Worm (Caenorhabditis elegans) whole organism, L1 larva: Measurements from ENCODE around the gene srz-38.

Experiments used
- C04F5.9 ChIP-seq: sonication (generic microtip); optimal IDR thresholded peaks from 2 replicates; lab custom pipeline; 2016; ENCODE audit warnings: missing genetic modification characterization, missing compliant biosample characterization
- C16A3.4 ChIP-seq: fragments of 150-350 bp; optimal IDR thresholded peaks from 2 replicates; lab custom pipeline; 2014; ENCODE audit warnings: missing biosample characterization, missing genetic modification characterization
- C34B4.2 ChIP-seq: sonication (generic microtip); optimal IDR thresholded peaks from 2 replicates; lab custom pipeline; 2017; ENCODE audit warnings: mild to moderate bottlenecking, missing genetic modification characterization, missing compliant biosample characterization
- aha-1 ChIP-seq: fragments of 150-350 bp; optimal IDR thresholded peaks from 2 replicates; lab custom pipeline; 2014; ENCODE audit warnings: missing biosample characterization, missing genetic modification characterization
- ceh-8 ChIP-seq: fragments of 200-800 bp; sonication (Bioruptor generic); optimal IDR thresholded peaks from 2 replicates; lab custom pipeline; 2018; ENCODE audit warnings: mild to moderate bottlenecking, missing genetic modification characterization, moderate library complexity, missing compliant biosample characterization
- ceh-88 ChIP-seq: fragments of 200-800 bp; sonication (Bioruptor generic); IDR thresholded peaks from 2 replicates; pipeline ENCODE4 v1.3.6; 2022; ENCODE audit warnings: missing genetic modification characterization, missing compliant biosample characterization
- efl-1 ChIP-seq, 4 experiments: fragments of 150-350 bp; optimal IDR thresholded peaks in 3 of 4; peaks in 1 of 4; 1 replicate in 1 of 4; 2 replicates in 3 of 4; lab custom pipeline; 2014; ENCODE audit warnings: missing biosample characterization in 2 of 4, missing genetic modification characterization in 2 of 4, missing genetic modification reagents in 2 of 4
- efl-3 ChIP-seq: fragments of 200-800 bp; sonication (Bioruptor generic); optimal IDR thresholded peaks from 2 replicates; lab custom pipeline; 2018; ENCODE audit warnings: mild to moderate bottlenecking, missing genetic modification characterization, missing compliant biosample characterization
- egl-13 ChIP-seq: sonication (generic microtip); optimal IDR thresholded peaks from 2 replicates; lab custom pipeline; 2016; ENCODE audit warnings: missing genotype, missing genetic modification reagents, missing genetic modification characterization, missing compliant biosample characterization
- elt-2 ChIP-seq: sonication (generic microtip); optimal IDR thresholded peaks from 2 replicates; lab custom pipeline; 2016; ENCODE audit warnings: missing genetic modification characterization, mild to moderate bottlenecking, inconsistent platforms, missing compliant biosample characterization, missing genetic modification reagents
- fos-1 ChIP-seq: fragments of 150-350 bp; optimal IDR thresholded peaks from 2 replicates; lab custom pipeline; 2014; ENCODE audit warnings: missing biosample characterization, missing genetic modification characterization
- grh-1 ChIP-seq: fragments of 200-800 bp; sonication (Bioruptor generic); IDR thresholded peaks from 2 replicates; pipeline ENCODE4 v1.3.6; 2022; ENCODE audit warnings: missing genetic modification reagents, missing genetic modification characterization, missing compliant biosample characterization
- hpl-2 ChIP-seq: fragments of 150-350 bp; optimal IDR thresholded peaks from 2 replicates; lab custom pipeline; 2014; ENCODE audit warnings: missing biosample characterization, missing genetic modification reagents, missing genetic modification characterization
- irx-1 ChIP-seq: sonication (generic microtip); optimal IDR thresholded peaks from 2 replicates; lab custom pipeline; 2016; ENCODE audit warnings: missing genetic modification characterization, missing compliant biosample characterization
- lin-14 ChIP-seq: fragments of 200-800 bp; sonication (Bioruptor generic); optimal IDR thresholded peaks from 2 replicates; lab custom pipeline; 2018; ENCODE audit warnings: mild to moderate bottlenecking, missing genetic modification characterization, moderate library complexity, missing compliant biosample characterization
- lin-15B ChIP-seq: fragments of 150-350 bp; sonication (generic microtip); optimal IDR thresholded peaks from 3 replicates; lab custom pipeline; 2014; ENCODE audit warnings: missing biosample characterization, missing genetic modification characterization
- lin-35 ChIP-seq, 2 experiments: fragments of 150-350 bp; optimal IDR thresholded peaks; 2 replicates each; lab custom pipeline; 2014; ENCODE audit warnings: missing biosample characterization in 2 of 2, missing genetic modification characterization in 2 of 2, missing genetic modification reagents in 2 of 2
- lsy-2 ChIP-seq, 2 experiments: fragments of 150-350 bp; optimal IDR thresholded peaks; 2 replicates each; lab custom pipeline; 2014; ENCODE audit warnings: missing biosample characterization in 2 of 2, missing genetic modification characterization in 2 of 2
- mdl-1 ChIP-seq, 2 experiments: fragments of 150-350 bp; optimal IDR thresholded peaks; 2 replicates each; lab custom pipeline; 2014 to 2017; ENCODE audit warnings: missing biosample characterization in 2 of 2, missing genetic modification characterization in 2 of 2, inconsistent platforms in 1 of 2
- nhr-20 ChIP-seq: sonication (generic microtip); optimal IDR thresholded peaks from 2 replicates; lab custom pipeline; 2016; ENCODE audit warnings: mild to moderate bottlenecking, missing genetic modification characterization, missing compliant biosample characterization
- nhr-237 ChIP-seq: fragments of 150-350 bp; optimal IDR thresholded peaks from 2 replicates; lab custom pipeline; 2014; ENCODE audit warnings: missing biosample characterization, missing genetic modification characterization
- nhr-76 ChIP-seq: sonication (generic microtip); optimal IDR thresholded peaks from 2 replicates; lab custom pipeline; 2017; ENCODE audit warnings: missing biosample characterization, missing genetic modification characterization
- nhr-77 ChIP-seq: fragments of 150-350 bp; optimal IDR thresholded peaks from 2 replicates; lab custom pipeline; 2014; ENCODE audit warnings: missing biosample characterization, missing genetic modification characterization
- nhr-84 ChIP-seq: sonication (generic microtip); optimal IDR thresholded peaks from 2 replicates; lab custom pipeline; 2017; ENCODE audit warnings: missing biosample characterization, missing genetic modification characterization
- nhr-85 ChIP-seq: sonication (generic microtip); peaks from one replicate; lab custom pipeline; 2016; ENCODE audit warnings: missing genetic modification characterization, inconsistent platforms, missing compliant biosample characterization
- pag-3 ChIP-seq: sonication (generic microtip); optimal IDR thresholded peaks from 2 replicates; lab custom pipeline; 2017; ENCODE audit warnings: missing genetic modification characterization, mild to moderate bottlenecking, missing compliant biosample characterization, antibody characterized with exemption, borderline replicate concordance; ENCODE audit not compliant: insufficient read depth
- pax-3 ChIP-seq: fragments of 200-800 bp; sonication (Bioruptor generic); optimal IDR thresholded peaks from 2 replicates; lab custom pipeline; 2018; ENCODE audit warnings: mild to moderate bottlenecking, missing genetic modification characterization, moderate library complexity, missing compliant biosample characterization
- rnt-1 ChIP-seq: sonication (generic microtip); optimal IDR thresholded peaks from 2 replicates; lab custom pipeline; 2016; ENCODE audit warnings: mild to moderate bottlenecking, missing genetic modification characterization, moderate library complexity, missing compliant biosample characterization
- snpc-4 ChIP-seq: fragments of 150-350 bp; optimal IDR thresholded peaks from 2 replicates; lab custom pipeline; 2014; ENCODE audit warnings: missing biosample characterization, missing genetic modification characterization
- snu-23 ChIP-seq: sonication (generic microtip); optimal IDR thresholded peaks from 2 replicates; lab custom pipeline; 2016; ENCODE audit warnings: missing genetic modification characterization, missing compliant biosample characterization
- sptf-1 ChIP-seq: fragments of 150-350 bp; optimal IDR thresholded peaks from 2 replicates; lab custom pipeline; 2014; ENCODE audit warnings: missing biosample characterization, missing genetic modification characterization
- tbx-2 ChIP-seq: sonication (generic microtip); optimal IDR thresholded peaks from 2 replicates; lab custom pipeline; 2016; ENCODE audit warnings: missing genetic modification characterization, missing compliant biosample characterization
- unc-30 ChIP-seq: sonication (generic microtip); optimal IDR thresholded peaks from 2 replicates; lab custom pipeline; 2017; ENCODE audit warnings: missing biosample characterization, missing genetic modification characterization
- unc-62 ChIP-seq: fragments of 150-350 bp; optimal IDR thresholded peaks from 2 replicates; lab custom pipeline; 2014; ENCODE audit warnings: missing biosample characterization, missing genetic modification reagents, missing genetic modification characterization
- vab-15 ChIP-seq: sonication (generic microtip); optimal IDR thresholded peaks from 2 replicates; lab custom pipeline; 2017; ENCODE audit warnings: missing genotype, mild to moderate bottlenecking, missing genetic modification characterization, missing compliant biosample characterization
- xbp-1 ChIP-seq: sonication (generic microtip); optimal IDR thresholded peaks from 2 replicates; lab custom pipeline; 2016; ENCODE audit warnings: missing genetic modification characterization, missing compliant biosample characterization
- zag-1 ChIP-seq: fragments of 150-350 bp; optimal IDR thresholded peaks from 2 replicates; lab custom pipeline; 2014; ENCODE audit warnings: missing biosample characterization, missing genetic modification characterization
- zip-4 ChIP-seq: fragments of 200-800 bp; sonication (Bioruptor generic); optimal IDR thresholded peaks from 2 replicates; lab custom pipeline; 2018; ENCODE audit warnings: mild to moderate bottlenecking, missing genetic modification characterization, moderate library complexity, missing compliant biosample characterization
- ztf-11 ChIP-seq, 2 experiments: sonication (generic microtip); optimal IDR thresholded peaks; 2 replicates each; lab custom pipeline; 2016 to 2017; ENCODE audit warnings: missing genetic modification characterization in 2 of 2, missing biosample characterization in 1 of 2, missing compliant biosample characterization in 1 of 2
- ztf-4 ChIP-seq: fragments of 150-350 bp; optimal IDR thresholded peaks from 2 replicates; lab custom pipeline; 2014; ENCODE audit warnings: missing biosample characterization, missing genetic modification characterization

srz-38 gene

ce11 chrIV:16364581-16364980, 29.4 kb downstream of the srz-38 start:
- TF ChIP-seq mdl-1 (tag; optimal IDR thresholded peaks at IDR 0.05; lab: Kevin White, UChicago) (no peak), C16A3.4 (tag; lab: Kevin White, UChicago) (no peak), nhr-85 (tag; lab: Kevin White, UChicago) (no peak), pag-3 (tag; lab: Kevin White, UChicago) (no peak), fos-1 (no peak), nhr-237 (tag; lab: Kevin White, UChicago) (no peak), lin-35 (GFP tag; optimal IDR thresholded peaks at IDR 0.05; lab: Kevin White, UChicago) (no peak), ztf-4 (tag; lab: Kevin White, UChicago) (no peak)

ce11 chrIV:16370592-16370991, 35.5 kb downstream of the srz-38 start:
- no peak for TF ChIP-seq efl-1 (optimal IDR thresholded peaks at IDR 0.05; lab: Kevin White, UChicago)
- peak in 1 of 2 experiments; percentile 79 for TF ChIP-seq efl-1 (GFP tag; optimal IDR thresholded peaks at IDR 0.05 in 1 of 2; lab: Kevin White, UChicago)
- TF ChIP-seq irx-1 (tag; lab: Kevin White, UChicago), result no peak
- no peak for TF ChIP-seq C34B4.2 (tag; lab: Kevin White, UChicago)
- TF ChIP-seq xbp-1 (tag; lab: Kevin White, UChicago), result no peak
- TF ChIP-seq ztf-11 (tag; optimal IDR thresholded peaks at IDR 0.05; lab: Kevin White, UChicago), result no peak
- TF ChIP-seq egl-13 (tag; lab: Kevin White, UChicago), result no peak

ce11 chrIV:16377942-16378341, 42.8 kb downstream of the srz-38 start:
- TF ChIP-seq tbx-2 (tag; lab: Kevin White, UChicago) (no peak), ceh-8 (GFP tag; lab: Kevin White, UChicago) (no peak), vab-15 (tag; lab: Kevin White, UChicago) (no peak), efl-1 (optimal IDR thresholded peaks at IDR 0.05; lab: Kevin White, UChicago) (no peak), efl-1 (GFP tag; optimal IDR thresholded peaks at IDR 0.05 in 1 of 2; lab: Kevin White, UChicago) (peak in 1 of 2 experiments; percentile 77)

ce11 chrIV:16380278-16380677, 45.1 kb downstream of the srz-38 start:
- TF ChIP-seq egl-13 (tag; lab: Kevin White, UChicago) (no peak), nhr-237 (tag; lab: Kevin White, UChicago) (no peak), lin-15B (tag; lab: Kevin White, UChicago) (no peak), hpl-2 (GFP tag; lab: Kevin White, UChicago) (no peak), unc-62 (no peak), zag-1 (tag; lab: Kevin White, UChicago) (no peak), efl-1 (optimal IDR thresholded peaks at IDR 0.05; lab: Kevin White, UChicago) (no peak), efl-1 (GFP tag; optimal IDR thresholded peaks at IDR 0.05 in 1 of 2; lab: Kevin White, UChicago) (peak in 1 of 2 experiments; percentile 59)
- TF ChIP-seq, all 84 proteins: peak for 1

- TF ChIP-seq unc-30 (tag; lab: Kevin White, UChicago) (no peak), nhr-77 (no peak), zag-1 (tag; lab: Kevin White, UChicago) (no peak), efl-3 (GFP tag; lab: Kevin White, UChicago) (no peak), C04F5.9 (tag; lab: Kevin White, UChicago) (no peak), nhr-76 (no peak), aha-1 (tag; lab: Kevin White, UChicago) (no peak), tbx-2 (tag; lab: Kevin White, UChicago) (no peak)
Observed at ce11 chrIV:16380937-16381336, 45.8 kb downstream of the srz-38 start.

ce11 chrIV:16381933-16382591, 46.9 kb downstream of the srz-38 start, which contains the start of gene Y7A9D.1:
TSS of gene Y7A9D.1 (minus strand) at chrIV:16382215.
- TF ChIP-seq lsy-2 (tag; optimal IDR thresholded peaks at IDR 0.05; lab: Kevin White, UChicago) (peak; percentile 37 to 39), pag-3 (tag; lab: Kevin White, UChicago) (peak; percentile 17), rnt-1 (no peak), nhr-20 (tag; lab: Kevin White, UChicago) (peak; percentile 65), elt-2 (peak; percentile 19), snpc-4 (tag; lab: Kevin White, UChicago) (peak; percentile 20), ceh-8 (GFP tag; lab: Kevin White, UChicago) (peak; percentile 37), hpl-2 (GFP tag; lab: Kevin White, UChicago) (no peak), ztf-4 (tag; lab: Kevin White, UChicago) (no peak), C04F5.9 (tag; lab: Kevin White, UChicago) (no peak), tbx-2 (tag; lab: Kevin White, UChicago) (peak; percentile 56), grh-1 (GFP tag; lab: Robert Waterston, UW) (peak; percentile 38; the same call in 1 of the 2 replicates), snu-23 (GFP tag; lab: Kevin White, UChicago) (peak; percentile 74), ceh-88 (GFP tag; lab: Robert Waterston, UW) (peak; percentile 24; the same call in 1 of the 2 replicates), lin-14 (no peak), sptf-1 (tag; lab: Kevin White, UChicago) (no peak), nhr-84 (tag; lab: Kevin White, UChicago) (no peak), pax-3 (tag; lab: Kevin White, UChicago) (peak; percentile 5), zip-4 (GFP tag; lab: Kevin White, UChicago) (no peak)
